Fruit fly (Drosophila melanogaster): Measurements from ENCODE around the gene CG15629.

DNA sequence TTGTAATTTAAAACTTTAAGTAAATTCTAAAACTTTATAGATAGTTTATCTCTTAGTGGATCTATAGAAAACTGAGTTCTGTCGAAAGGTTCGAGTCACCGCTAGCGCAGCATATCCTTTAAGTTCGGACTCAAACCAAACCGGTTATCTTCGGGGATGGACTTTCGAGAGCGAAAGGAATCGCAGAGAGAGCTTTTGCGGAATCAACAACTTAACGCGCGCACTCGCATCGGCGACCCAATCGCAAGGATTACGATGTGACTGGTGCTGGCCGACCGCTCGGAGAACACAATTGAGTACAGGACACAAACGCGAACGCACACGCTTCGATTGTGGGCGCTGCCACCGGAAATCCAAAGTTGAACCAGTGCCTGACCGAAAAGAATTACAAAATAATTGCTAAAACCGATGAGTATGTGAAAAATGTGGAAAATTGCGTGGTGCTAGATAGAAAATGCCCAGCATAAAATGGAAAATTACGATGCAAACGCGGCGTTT is 39.8 kb downstream of the CG15629 start, which contains the start of gene smog:
- TF ChIP-seq psq (optimal IDR thresholded peaks at IDR 0.05): no peak
- TF ChIP-seq ttk (optimal IDR thresholded peaks at IDR 0.05): no peak
- TF ChIP-seq Myc (optimal IDR thresholded peaks at IDR 0.05): no peak
- no peak for TF ChIP-seq insv (optimal IDR thresholded peaks at IDR 0.05)
- no peak for TF ChIP-seq Sin3A (optimal IDR thresholded peaks at IDR 0.05)

All from Kc167 (cell line).